Fruit fly (Drosophila melanogaster): Measurements from ENCODE around the gene CG17129.

Gene CG17129

dm6 chr3L:645426-646036, 34.6 kb downstream of the CG17129 start (continued):
- TF ChIP-seq CG14710 (tag; optimal IDR thresholded peaks at IDR 0.05) (no peak), sima (GFP tag; optimal IDR thresholded peaks at IDR 0.05) (no peak), rib (GFP tag; IDR thresholded peaks at IDR 0.05) (no peak), CG12299 (tag; optimal IDR thresholded peaks at IDR 0.05) (no peak), CG17359 (tag; optimal IDR thresholded peaks at IDR 0.05) (no peak), CG31365 (tag; optimal IDR thresholded peaks at IDR 0.05) (no peak), slp2 (GFP tag; optimal IDR thresholded peaks at IDR 0.05) (no peak), dan (GFP tag; IDR thresholded peaks at IDR 0.05) (no peak), Nf-YB (GFP tag; optimal IDR thresholded peaks at IDR 0.05) (no peak), CG13894 (tag; optimal IDR thresholded peaks at IDR 0.05) (peak; percentile 97), sqz (GFP tag; optimal IDR thresholded peaks at IDR 0.05) (peak; percentile 39), cwo (GFP tag; optimal IDR thresholded peaks at IDR 0.05) (no peak), ttk (GFP tag; IDR thresholded peaks at IDR 0.05) (0 out of 2 replicates have a peak, but pooled peaks have one; percentile 28), fd64A (GFP tag; optimal IDR thresholded peaks at IDR 0.05) (no peak), MESR4 (GFP tag; optimal IDR thresholded peaks at IDR 0.05) (no peak), CG9609 (GFP tag; optimal IDR thresholded peaks at IDR 0.05) (no peak), wdn (GFP tag; IDR thresholded peaks at IDR 0.05) (no peak), dysf (GFP tag; IDR thresholded peaks at IDR 0.05) (no peak), CG7839 (tag; optimal IDR thresholded peaks at IDR 0.05) (no peak), stc (GFP tag; IDR thresholded peaks at IDR 0.05) (no peak), mirr (GFP tag; optimal IDR thresholded peaks at IDR 0.05) (no peak), E2f1 (GFP tag; IDR thresholded peaks at IDR 0.05) (no peak), CG31388 (GFP tag; optimal IDR thresholded peaks at IDR 0.05) (no peak), da (GFP tag; optimal IDR thresholded peaks at IDR 0.05) (no peak), CG11723 (GFP tag; optimal IDR thresholded peaks at IDR 0.05) (no peak), cg (GFP tag; optimal IDR thresholded peaks at IDR 0.05) (no peak), CG4730 (GFP tag; IDR thresholded peaks at IDR 0.05) (no peak), az2 (GFP tag; optimal IDR thresholded peaks at IDR 0.05) (no peak), row (GFP tag; IDR thresholded peaks at IDR 0.05) (no peak), CG16779 (GFP tag; IDR thresholded peaks at IDR 0.05) (no peak), CG7357 (GFP tag; IDR thresholded peaks at IDR 0.05) (no peak), CG17568 (GFP tag; optimal IDR thresholded peaks at IDR 0.05) (no peak), CG13624 (GFP tag; optimal IDR thresholded peaks at IDR 0.05) (no peak), al (GFP tag; IDR thresholded peaks at IDR 0.05) (no peak), H15 (GFP tag; IDR thresholded peaks at IDR 0.05) (no peak), CG2199 (GFP tag; IDR thresholded peaks at IDR 0.05) (no peak), CG5180 (GFP tag; optimal IDR thresholded peaks at IDR 0.05) (no peak), luna (GFP tag; optimal IDR thresholded peaks at IDR 0.05) (no peak), CG34422 (GFP tag; IDR thresholded peaks at IDR 0.05) (no peak), CG11504 (tag; optimal IDR thresholded peaks at IDR 0.05) (no peak), CG10321 (GFP tag; IDR thresholded peaks at IDR 0.05) (no peak), CG9727 (GFP tag; optimal IDR thresholded peaks at IDR 0.05) (no peak), CG3065 (GFP tag; optimal IDR thresholded peaks at IDR 0.05) (no peak), CG9215 (GFP tag; IDR thresholded peaks at IDR 0.05) (no peak), CG18011 (GFP tag; optimal IDR thresholded peaks at IDR 0.05) (peak; percentile 45), klu (GFP tag; IDR thresholded peaks at IDR 0.05) (no peak), pros (GFP tag; optimal IDR thresholded peaks at IDR 0.05) (peak; percentile 73), Kr (GFP tag; optimal IDR thresholded peaks at IDR 0.05) (no peak), vvl (GFP tag; IDR thresholded peaks at IDR 0.05) (no peak; the same call in 1 of the 2 replicates), Ptx1 (GFP tag; IDR thresholded peaks at IDR 0.05) (no peak), gsb-n (tag; optimal IDR thresholded peaks at IDR 0.05) (peak; percentile 64), Gsc (GFP tag; IDR thresholded peaks at IDR 0.05) (no peak)
